Worm (Caenorhabditis elegans) whole organism, dauer: ENCODE results near the gene klp-17.

ENCODE experiments used
- unc-62 ChIP-seq: sonication (generic microtip); optimal IDR thresholded peaks from 2 replicates; lab custom pipeline; 2017; ENCODE audit warnings: missing biosample characterization, missing genetic modification reagents, missing genetic modification characterization

The klp-17 gene

DNA sequence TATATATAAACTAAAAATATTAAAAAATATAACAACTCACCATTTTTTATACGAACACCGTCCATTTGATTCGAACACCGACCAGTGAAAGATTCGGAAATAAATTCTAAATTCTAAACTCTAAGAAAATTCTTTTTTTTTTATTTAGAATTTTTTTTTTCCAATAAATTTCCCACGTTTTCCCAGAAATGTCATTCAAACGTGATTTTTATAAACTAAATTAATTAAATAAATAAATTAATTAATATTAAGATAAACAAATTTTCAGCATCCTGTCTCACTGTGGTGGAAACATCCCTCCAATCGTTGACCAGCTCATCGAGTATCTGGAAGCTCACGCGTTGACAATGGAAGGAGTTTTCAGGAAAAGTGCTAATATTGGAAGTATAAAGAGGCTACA, at the start of gene klp-17:
Gene klp-17 (minus strand): TSS at position 101 of the 400 bp plus-strand sequence.
- TF ChIP-seq unc-62 (GFP tag; lab: Kevin White, UChicago), result no peak

DNA sequence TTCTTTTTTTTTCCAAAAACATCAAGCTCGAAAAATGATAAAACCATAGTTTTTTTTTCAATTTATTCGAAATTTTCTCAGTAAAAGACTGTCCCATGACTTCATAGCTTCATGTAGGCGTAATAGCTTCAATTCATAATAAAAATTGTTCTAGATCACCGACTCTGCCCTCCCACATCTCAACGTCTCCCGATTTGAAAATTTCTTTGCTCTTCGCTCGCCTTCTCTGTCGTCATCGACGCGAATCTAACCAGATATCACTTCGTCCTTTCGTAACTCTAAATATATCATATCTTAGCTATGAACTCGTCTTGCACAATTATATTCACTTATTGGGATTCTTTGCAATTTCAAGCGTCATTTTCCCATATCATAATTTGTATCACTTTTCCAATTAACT, 47.3 kb upstream of the klp-17 start, which contains the start of gene srh-44:
Gene srh-44 (plus strand): TSS at position 301 of the 400 bp plus-strand sequence.
- no peak for TF ChIP-seq unc-62 (GFP tag; lab: Kevin White, UChicago)

DNA sequence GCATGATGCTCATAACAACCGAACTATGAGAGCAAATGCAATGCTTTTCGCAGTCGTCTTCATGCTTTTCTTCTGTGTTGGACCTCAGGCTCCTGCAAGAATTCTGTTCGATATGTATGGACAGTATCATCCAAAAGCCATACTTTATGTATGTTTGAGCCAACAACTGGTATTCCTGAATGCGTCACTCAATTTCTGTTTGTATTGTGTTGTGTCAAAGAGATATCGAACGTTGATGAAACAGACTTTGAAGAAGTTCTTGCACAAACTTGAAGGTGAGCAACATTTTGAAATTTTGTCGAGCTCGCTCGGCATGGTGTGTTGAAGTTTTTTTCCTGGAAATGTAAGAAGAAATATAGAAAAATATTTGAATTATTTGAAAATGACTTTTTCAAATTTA, 45.5 kb upstream of the klp-17 start:
- no peak for TF ChIP-seq unc-62 (GFP tag; lab: Kevin White, UChicago)

DNA sequence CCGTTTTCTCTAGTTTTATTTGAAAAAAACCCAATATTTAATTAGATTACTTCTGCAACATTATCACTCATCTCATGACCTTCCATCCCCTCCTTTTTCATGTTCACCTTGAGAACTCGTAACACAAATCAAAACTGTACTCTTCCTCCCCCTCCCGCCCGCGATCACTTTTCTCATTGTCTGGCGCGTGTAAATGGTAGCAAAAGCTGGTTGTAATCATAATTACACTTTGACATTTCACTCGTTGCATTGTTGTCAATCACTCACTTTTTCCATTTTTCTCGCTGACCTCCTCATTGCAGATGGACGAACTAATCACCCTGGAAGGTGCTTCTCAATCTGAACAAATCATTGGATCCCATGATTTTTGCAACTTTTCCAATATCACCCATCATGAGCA, 42.9 kb upstream of the klp-17 start, which contains the start of gene npr-41:
Gene npr-41 (plus strand): TSS at position 301 of the 400 bp plus-strand sequence.
- TF ChIP-seq unc-62 (GFP tag; lab: Kevin White, UChicago), result no peak

DNA sequence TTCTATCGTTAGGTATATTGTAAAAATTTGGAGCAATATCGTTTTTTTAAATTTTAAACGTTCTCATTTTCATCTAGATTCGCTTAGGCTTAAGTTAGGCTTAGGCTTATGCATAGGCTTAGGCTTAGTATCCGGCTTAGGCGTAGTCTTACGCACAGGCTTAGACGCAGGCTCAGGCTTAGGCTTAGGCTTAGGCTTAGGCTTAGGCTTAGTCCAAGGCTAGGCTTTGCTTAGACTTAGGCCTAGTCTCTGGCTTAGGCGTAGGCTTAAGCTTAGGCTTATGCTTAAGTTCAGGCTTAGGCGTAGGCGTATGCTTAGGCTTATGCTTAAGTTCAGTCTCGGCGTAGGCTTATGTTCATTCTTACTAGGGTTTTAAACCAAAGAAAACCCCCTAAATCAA, 36.3 kb upstream of the klp-17 start:
- no peak for TF ChIP-seq unc-62 (GFP tag; lab: Kevin White, UChicago)

DNA sequence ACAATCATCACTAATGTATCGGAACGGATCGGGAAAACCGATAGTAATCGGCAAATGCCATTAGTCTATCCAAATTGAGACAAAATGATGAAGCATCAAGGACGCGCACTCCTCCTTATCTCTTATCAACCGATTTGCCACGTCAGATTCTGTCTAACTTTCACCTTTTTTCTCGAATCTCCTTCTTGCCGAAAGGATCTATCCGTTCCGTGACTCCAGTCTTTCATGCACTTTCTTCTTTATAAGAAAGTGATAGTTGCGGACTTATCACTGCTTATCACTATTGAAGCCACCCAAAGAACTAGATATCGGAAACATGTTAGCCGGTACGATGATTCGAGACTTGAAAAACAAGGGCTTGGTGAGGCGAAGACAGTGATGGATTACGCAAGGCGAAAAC, 34.5 kb upstream of the klp-17 start:
- no peak for TF ChIP-seq unc-62 (GFP tag; lab: Kevin White, UChicago)

DNA sequence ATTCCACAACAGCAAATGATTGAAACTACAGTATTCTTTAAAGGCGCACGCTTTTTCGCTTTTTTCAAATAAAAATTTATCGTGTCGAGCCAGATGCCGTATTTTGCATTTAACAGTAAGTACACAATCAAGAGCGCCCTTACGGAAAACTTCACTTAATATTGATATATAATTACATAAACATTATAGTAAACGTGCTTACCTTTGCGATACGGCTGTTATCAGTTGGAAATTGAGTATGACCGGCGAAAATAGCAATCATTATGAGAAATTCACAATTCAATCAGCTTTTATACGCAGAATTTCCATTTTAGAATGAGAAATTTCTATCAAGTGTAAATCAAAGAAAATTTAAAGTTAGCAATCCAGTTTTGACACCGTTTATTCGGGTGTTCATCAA, 32.8 kb upstream of the klp-17 start, which contains the start of gene B0334.20:
Gene B0334.20 (minus strand): TSS at position 262 of the 400 bp plus-strand sequence.
- no peak for TF ChIP-seq unc-62 (GFP tag; lab: Kevin White, UChicago)

DNA sequence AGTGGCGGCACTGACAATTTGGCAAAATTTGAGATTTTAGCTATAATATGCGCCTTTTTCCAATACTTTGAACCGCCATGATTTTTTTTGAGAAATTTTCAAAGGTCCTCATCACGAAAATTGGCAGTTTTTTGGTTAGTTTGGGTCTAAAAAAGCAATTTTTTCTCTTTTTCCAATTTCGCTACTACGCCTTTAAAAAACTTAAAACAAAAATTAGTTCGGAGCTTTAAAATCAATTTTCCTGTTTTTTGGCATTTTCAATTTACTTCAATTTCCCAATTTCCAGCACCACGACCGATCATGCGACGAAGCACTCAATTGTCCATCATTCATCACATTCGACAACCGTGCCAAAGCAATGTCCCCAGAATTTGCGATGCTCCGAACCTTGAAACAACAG, 29.9 kb upstream of the klp-17 start, which contains the start of gene B0334.5:
Gene B0334.5 (plus strand): TSS at position 301 of the 400 bp plus-strand sequence.
- no peak for TF ChIP-seq unc-62 (GFP tag; lab: Kevin White, UChicago)

DNA sequence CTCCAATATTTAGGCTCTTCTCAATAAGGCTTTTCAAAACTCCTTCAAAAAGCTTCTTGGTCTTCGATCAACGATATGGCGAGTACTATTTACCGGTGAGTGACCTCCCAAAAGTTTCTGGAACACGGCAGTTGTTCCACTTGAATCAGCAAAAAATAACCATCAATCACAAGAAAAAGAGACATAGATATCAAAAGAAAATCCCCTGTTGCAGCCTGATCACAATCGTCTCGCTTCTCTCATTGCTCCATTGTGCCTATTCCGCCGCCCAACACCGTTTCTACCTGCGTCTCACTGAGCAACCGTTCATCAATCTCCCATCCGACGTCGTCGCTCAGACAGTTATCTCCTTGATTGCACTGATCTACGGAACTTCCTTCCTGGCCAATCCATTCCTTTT, 29.3 kb upstream of the klp-17 start, which contains the start of gene emc-5:
Gene emc-5 (plus strand): TSS at position 14 of the 400 bp plus-strand sequence.
- TF ChIP-seq unc-62 (GFP tag; lab: Kevin White, UChicago), result no peak

DNA sequence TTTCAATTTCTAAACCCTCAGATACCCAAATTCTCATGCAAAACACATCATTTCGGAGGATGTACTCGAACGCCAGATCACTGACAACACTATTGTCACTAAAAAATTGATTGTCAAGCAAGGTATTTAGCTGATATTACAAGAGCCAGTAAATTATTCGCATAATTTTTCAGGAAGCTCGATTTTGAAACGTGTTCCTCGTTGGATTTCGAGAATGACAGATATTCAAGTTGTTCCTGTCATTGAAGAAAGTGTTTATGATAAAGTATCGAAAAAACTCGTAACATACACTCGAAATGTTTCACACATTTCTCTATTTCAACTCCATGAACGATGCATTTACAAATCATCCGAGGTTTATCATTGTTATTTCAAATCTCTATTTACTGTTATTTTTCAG, 28.4 kb upstream of the klp-17 start:
- TF ChIP-seq unc-62 (GFP tag; lab: Kevin White, UChicago), result no peak

DNA sequence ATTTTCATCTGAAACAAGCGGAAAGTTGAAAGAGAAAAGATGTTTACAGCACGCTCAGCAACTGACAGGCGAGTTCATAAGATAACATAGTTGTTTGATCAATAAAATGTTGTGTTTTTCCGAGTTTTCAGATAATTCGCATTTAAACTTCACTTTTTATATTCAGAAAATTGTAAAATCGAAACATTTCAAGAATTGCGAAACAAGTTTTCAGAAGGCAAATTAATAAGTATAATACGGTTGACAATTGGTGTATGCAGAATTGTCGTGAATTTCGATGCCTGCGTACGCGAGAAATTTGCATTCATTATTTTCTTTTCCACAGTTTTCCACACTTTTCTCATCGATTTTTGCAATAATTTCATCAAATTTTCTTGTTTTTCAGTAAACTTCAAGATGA, 27.9 kb upstream of the klp-17 start, which contains the start of the genes ooc-3 and B0334.4:
Gene ooc-3 (minus strand): TSS at position 15 of the 400 bp plus-strand sequence.
Gene B0334.4 (plus strand): TSS at position 386 of the 400 bp plus-strand sequence.
- TF ChIP-seq unc-62 (GFP tag; lab: Kevin White, UChicago), result no peak

DNA sequence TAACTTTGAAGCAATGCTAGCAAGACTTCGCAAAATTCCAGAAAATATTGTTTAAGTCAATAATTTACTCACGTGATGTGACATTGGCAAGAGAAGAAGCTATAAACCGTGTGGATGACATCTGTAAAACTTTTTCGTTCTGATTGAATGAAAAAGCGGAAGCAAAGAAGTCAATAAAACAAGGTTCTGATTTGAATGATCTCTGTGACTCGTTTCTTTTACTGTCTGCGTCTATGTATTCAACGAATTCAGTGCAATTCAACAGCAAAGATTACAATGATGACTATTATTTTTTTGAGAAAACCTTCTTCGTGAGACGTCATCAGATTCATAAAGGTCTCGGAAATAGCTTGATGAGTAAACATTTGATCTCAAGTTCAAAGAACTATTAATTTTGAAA, 25.4 kb upstream of the klp-17 start, which contains the start of gene hacl-1:
Gene hacl-1 (minus strand): TSS at position 121 of the 400 bp plus-strand sequence.
- no peak for TF ChIP-seq unc-62 (GFP tag; lab: Kevin White, UChicago)

DNA sequence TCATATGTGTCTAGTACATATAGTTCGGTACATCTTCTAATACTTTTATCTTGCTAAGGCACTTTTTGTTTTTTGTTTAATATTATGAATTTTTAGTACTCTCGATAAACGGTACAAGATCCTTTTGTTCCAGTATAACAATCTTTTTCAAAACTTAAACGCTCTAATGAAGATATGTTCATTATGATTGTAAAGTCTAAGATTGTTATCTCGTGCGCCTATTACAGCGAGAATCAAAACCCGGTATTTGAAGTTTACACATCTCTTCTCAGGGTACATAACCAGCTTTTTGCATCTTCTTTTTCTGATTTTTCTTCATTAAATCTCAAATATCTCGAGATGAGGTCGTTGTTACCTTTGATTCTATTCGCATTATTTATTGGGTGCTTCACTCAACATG, 20.6 kb upstream of the klp-17 start, which contains the start of gene B0334.13:
Gene B0334.13 (plus strand): TSS at position 301 of the 400 bp plus-strand sequence.
- TF ChIP-seq unc-62 (GFP tag; lab: Kevin White, UChicago), result no peak

DNA sequence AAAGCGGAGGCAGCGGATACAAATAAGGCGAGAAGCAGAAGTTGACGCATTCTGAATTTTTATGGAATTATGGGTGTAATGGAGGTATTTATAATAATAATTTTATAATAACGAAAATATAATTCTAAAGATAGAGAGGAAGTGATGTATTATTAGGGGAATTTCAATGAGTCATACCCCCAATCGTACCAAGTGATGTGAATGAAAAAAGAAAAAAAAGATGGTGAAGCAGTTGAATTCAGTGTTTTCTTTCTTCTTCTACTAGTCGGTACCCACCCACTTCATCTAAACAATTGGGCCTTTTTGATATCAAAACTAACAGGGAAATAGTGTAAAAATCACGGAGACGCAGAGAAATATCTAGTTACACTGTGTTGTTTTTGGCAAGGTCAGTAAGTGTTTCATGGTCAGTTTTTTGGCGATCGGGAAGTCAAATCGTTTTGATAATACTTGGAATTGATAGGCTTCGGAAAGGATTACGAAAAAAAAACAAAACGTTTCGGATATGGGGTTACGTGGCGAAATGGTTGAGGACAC, 19.3 kb upstream of the klp-17 start, which contains the start of gene ttr-18:
Gene ttr-18 (minus strand): TSS at position 51 of the 537 bp plus-strand sequence.
- TF ChIP-seq unc-62 (GFP tag; lab: Kevin White, UChicago), result no peak

DNA sequence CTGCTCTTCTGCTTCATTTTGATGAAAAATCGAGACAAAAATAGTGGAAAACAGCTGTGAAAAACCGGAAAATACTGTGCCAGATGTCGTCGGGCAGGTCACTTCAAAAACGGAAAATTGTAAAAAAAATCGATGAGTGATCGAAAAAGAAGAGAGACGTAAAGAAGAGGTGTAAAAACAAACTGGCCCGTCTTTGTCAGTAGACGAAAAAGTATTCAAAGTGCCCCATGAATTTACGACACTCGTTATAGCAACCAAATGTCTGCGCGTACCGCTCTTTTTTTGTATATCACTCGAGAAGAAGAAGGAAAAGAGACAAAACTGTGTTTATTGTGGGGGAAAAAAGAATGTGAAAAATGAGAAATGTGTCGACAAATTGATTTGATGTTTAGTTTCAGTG, 17.8 kb upstream of the klp-17 start, which contains the start of gene twk-5:
Gene twk-5 (minus strand): TSS at position 101 of the 400 bp plus-strand sequence.
- TF ChIP-seq unc-62 (GFP tag; lab: Kevin White, UChicago), result no peak

DNA sequence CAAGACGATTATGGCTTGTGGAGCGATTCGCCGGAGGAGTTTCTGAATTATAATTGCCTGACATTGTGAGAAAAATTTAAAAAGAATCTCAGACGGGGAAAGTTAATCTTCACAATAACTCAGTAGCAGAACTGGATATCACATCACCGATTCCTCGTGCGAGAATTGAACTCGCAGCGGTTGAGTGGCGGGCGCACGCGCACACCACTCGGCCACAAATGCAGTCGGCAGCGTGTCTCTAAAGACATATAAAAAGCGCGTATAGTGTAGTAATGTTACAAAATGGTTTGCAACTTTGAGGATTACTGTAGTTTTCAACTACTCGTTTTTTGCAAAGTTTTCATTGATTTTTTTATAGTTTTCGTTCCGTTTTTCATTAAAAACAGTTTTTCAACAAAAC, 17.2 kb upstream of the klp-17 start:
- TF ChIP-seq unc-62 (GFP tag; lab: Kevin White, UChicago), result no peak

DNA sequence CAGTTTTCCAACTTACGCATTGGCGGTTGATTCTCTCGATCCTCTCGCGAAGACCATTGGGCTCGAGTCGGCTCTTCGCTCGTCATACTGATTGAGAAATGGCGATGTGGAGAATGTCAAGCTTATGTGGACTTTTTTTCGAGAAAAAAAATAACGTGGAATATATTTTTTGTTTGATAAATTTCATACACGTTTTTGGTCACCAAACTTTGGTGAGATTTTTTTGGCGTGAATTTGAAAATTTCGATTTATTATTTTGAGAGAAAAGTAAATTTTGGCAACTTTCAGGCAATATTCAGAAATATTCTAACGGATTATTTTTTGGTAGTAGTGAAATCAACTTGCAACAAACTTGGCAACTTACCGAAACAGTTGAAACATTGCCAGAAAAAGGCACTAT, 11.6 kb upstream of the klp-17 start, which contains the start of gene W02B12.12:
Gene W02B12.12 (minus strand): TSS at position 101 of the 400 bp plus-strand sequence.
- TF ChIP-seq unc-62 (GFP tag; lab: Kevin White, UChicago), result no peak
